Fruit fly (Drosophila melanogaster): Measurements from ENCODE around the gene CG13970.

Gene CG13970

DNA sequence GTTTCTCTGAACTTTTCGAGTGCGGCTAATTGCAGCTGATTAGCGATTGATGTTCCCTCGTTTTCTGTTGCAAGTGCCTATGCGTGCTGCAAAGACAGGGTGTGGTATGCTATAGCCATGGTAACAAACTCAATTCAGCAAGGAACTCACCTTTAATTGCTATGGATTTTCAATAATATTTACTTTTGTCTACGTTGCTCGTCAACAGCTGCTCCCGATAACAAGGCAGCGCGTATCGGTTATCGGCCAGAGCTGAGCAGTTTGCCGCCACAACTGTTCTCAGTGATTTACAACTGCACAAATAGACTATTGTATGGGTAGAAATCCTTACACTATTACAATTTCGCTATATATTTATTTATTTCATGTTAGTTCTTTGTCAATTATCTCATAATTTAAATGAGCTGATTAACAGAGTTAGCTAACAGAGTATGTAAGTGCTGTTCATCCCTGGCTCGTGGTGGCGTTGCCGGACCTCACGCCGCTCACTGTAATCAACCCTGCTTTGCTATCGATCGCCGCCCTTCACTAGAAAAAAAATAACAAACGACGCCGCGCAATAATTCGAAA is 28.6 kb downstream of the CG13970 start, which contains the start of the genes pr and neb (continued):
- TF ChIP-seq CG2202 (tag; optimal IDR thresholded peaks at IDR 0.05) = no peak
- no peak for TF ChIP-seq CkIIα-i1 (GFP tag; IDR thresholded peaks at IDR 0.05)
- no peak for TF ChIP-seq CG12219 (GFP tag; optimal IDR thresholded peaks at IDR 0.05)
- TF ChIP-seq CG15479 (GFP tag; optimal IDR thresholded peaks at IDR 0.05) = no peak
- TF ChIP-seq NK7.1 (GFP tag; optimal IDR thresholded peaks at IDR 0.05) = peak; percentile 16
- TF ChIP-seq CG18764 (GFP tag; optimal IDR thresholded peaks at IDR 0.05) = no peak
- TF ChIP-seq CG2116 (GFP tag; optimal IDR thresholded peaks at IDR 0.05) = peak; percentile 99
- no peak for TF ChIP-seq usp (GFP tag; optimal IDR thresholded peaks at IDR 0.05)
- peak in 1 of 2 experiments; percentile 0 for TF ChIP-seq insv (GFP tag; optimal IDR thresholded peaks at IDR 0.05)
- no peak for TF ChIP-seq CG6791 (GFP tag; IDR thresholded peaks at IDR 0.05; ENCODE audit: partially characterized antibody)
- TF ChIP-seq B-H2 (GFP tag; optimal IDR thresholded peaks at IDR 0.05) = peak; percentile 51
- peak in 1 of 3 experiments; percentile 3 for TF ChIP-seq Stat92E (GFP tag; optimal IDR thresholded peaks at IDR 0.05)
- TF ChIP-seq CG16779 (GFP tag; IDR thresholded peaks at IDR 0.05) = no peak
- no peak for TF ChIP-seq vfl (GFP tag; optimal IDR thresholded peaks at IDR 0.05)
- peak; percentile 70 for TF ChIP-seq Vsx1 (GFP tag; optimal IDR thresholded peaks at IDR 0.05)
- no peak for TF ChIP-seq CG6272 (GFP tag; IDR thresholded peaks at IDR 0.05)
- TF ChIP-seq Nf-YA (GFP tag; IDR thresholded peaks at IDR 0.05) = no peak
- no peak for TF ChIP-seq cad (GFP tag; optimal IDR thresholded peaks at IDR 0.05)
- peak; percentile 61 for TF ChIP-seq Abd-B (GFP tag; optimal IDR thresholded peaks at IDR 0.05)
- no peak for TF ChIP-seq CG1792 (GFP tag; optimal IDR thresholded peaks at IDR 0.05)
- TF ChIP-seq D19B (GFP tag; optimal IDR thresholded peaks at IDR 0.05) = no peak
- peak; percentile 61 for TF ChIP-seq knrl (GFP tag; IDR thresholded peaks at IDR 0.05; ENCODE audit: partially characterized antibody)
- TF ChIP-seq CG2120 (GFP tag; optimal IDR thresholded peaks at IDR 0.05) = peak; percentile 74
- peak; percentile 48 for TF ChIP-seq CG10959 (GFP tag; IDR thresholded peaks at IDR 0.05)
- TF ChIP-seq ranshi (GFP tag; IDR thresholded peaks at IDR 0.05) = peak; percentile 75
- TF ChIP-seq run (tag; optimal IDR thresholded peaks at IDR 0.05) = no peak
- TF ChIP-seq al (GFP tag; IDR thresholded peaks at IDR 0.05) = peak; percentile 55
- no peak for TF ChIP-seq Drgx (GFP tag; IDR thresholded peaks at IDR 0.05)
- TF ChIP-seq CG12391 (tag; optimal IDR thresholded peaks at IDR 0.05) = peak; percentile 78
- TF ChIP-seq fd64A (GFP tag; optimal IDR thresholded peaks at IDR 0.05) = no peak
- TF ChIP-seq BEAF-32 (GFP tag; optimal IDR thresholded peaks at IDR 0.05) = peak; percentile 51
- no peak for TF ChIP-seq yki (optimal IDR thresholded peaks at IDR 0.05)
- no peak for TF ChIP-seq CG9609 (GFP tag; optimal IDR thresholded peaks at IDR 0.05)
- peak; percentile 13 for TF ChIP-seq jumu (GFP tag; optimal IDR thresholded peaks at IDR 0.05)
- TF ChIP-seq Ptx1 (GFP tag; IDR thresholded peaks at IDR 0.05) = peak; percentile 70
- no peak for TF ChIP-seq CG5180 (GFP tag; optimal IDR thresholded peaks at IDR 0.05)
- peak; percentile 94 for TF ChIP-seq E2f2 (GFP tag; IDR thresholded peaks at IDR 0.05)
- peak; percentile 52 for TF ChIP-seq NfI (GFP tag; optimal IDR thresholded peaks at IDR 0.05)
- peak; percentile 77 for TF ChIP-seq Ada2b (GFP tag; IDR thresholded peaks at IDR 0.05)
- peak; percentile 85 for TF ChIP-seq CG9932 (GFP tag; IDR thresholded peaks at IDR 0.05)
- TF ChIP-seq vvl (GFP tag; IDR thresholded peaks at IDR 0.05) = peak; percentile 86
- no peak for TF ChIP-seq pros (GFP tag; optimal IDR thresholded peaks at IDR 0.05)
- TF ChIP-seq pfk (GFP tag; optimal IDR thresholded peaks at IDR 0.05) = no peak
- TF ChIP-seq mld (GFP tag; IDR thresholded peaks at IDR 0.05; ENCODE audit: partially characterized antibody) = no peak
- peak; percentile 74 for TF ChIP-seq CG13424 (tag; optimal IDR thresholded peaks at IDR 0.05)
- peak; percentile 39 for TF ChIP-seq Antp (GFP tag; optimal IDR thresholded peaks at IDR 0.05)
- TF ChIP-seq scrt (GFP tag; optimal IDR thresholded peaks at IDR 0.05) = no peak
- no peak for TF ChIP-seq Gug (GFP tag; IDR thresholded peaks at IDR 0.05)
- peak; percentile 5 for TF ChIP-seq p53 (GFP tag; optimal IDR thresholded peaks at IDR 0.05)
- TF ChIP-seq Rx (GFP tag; IDR thresholded peaks at IDR 0.05) = no peak
- TF ChIP-seq Sox100B (GFP tag; optimal IDR thresholded peaks at IDR 0.05) = no peak

All from whole organism, embryonic.